Worm (Caenorhabditis elegans): ENCODE data around the gene pole-4.
A peak's percentile ranks its signal among the peaks of the same experiment; 100 is the strongest.

The pole-4 gene

ce11 chrII:14969320-14969950 lies at the start of gene pole-4, which contains the start of the genes nsun-5 and metl-2 (continued):
- TF ChIP-seq nhr-77 (tag; optimal IDR thresholded peaks at IDR 0.05) (peak; percentile 74), ceh-44 (GFP tag; IDR thresholded peaks at IDR 0.05) (no peak), spr-3 (GFP tag; optimal IDR thresholded peaks at IDR 0.05) (no peak), ZK546.5 (tag; optimal IDR thresholded peaks at IDR 0.05) (no peak), hif-1 (tag; optimal IDR thresholded peaks at IDR 0.05) (no peak), mdt-29 (GFP tag; IDR thresholded peaks at IDR 0.05) (no peak), nhr-237 (tag; optimal IDR thresholded peaks at IDR 0.05) (no peak), nhr-42 (GFP tag; IDR thresholded peaks at IDR 0.05) (no peak), nhr-6 (tag; optimal IDR thresholded peaks at IDR 0.05) (peak; percentile 39), mes-2 (tag; optimal IDR thresholded peaks at IDR 0.05; ENCODE audit: poor library complexity, severe bottlenecking) (peak; percentile 65), nhr-28 (tag; optimal IDR thresholded peaks at IDR 0.05) (peak; percentile 1), ztf-7 (tag; optimal IDR thresholded peaks at IDR 0.05) (no peak), lir-3 (tag; optimal IDR thresholded peaks at IDR 0.05) (no peak), mxl-2 (GFP tag; conservative IDR thresholded peaks at IDR 0.05) (no peak), ctbp-1 (GFP tag; IDR thresholded peaks at IDR 0.05) (0 out of 2 replicates have a peak, but pooled peaks have one; percentile 15), F37D6.2 (tag; optimal IDR thresholded peaks at IDR 0.05) (no peak), lsy-2 (tag; optimal IDR thresholded peaks at IDR 0.05) (peak in 1 of 2 experiments; percentile 77), zip-11 (GFP tag; IDR thresholded peaks at IDR 0.05) (no peak), sdz-12 (GFP tag; optimal IDR thresholded peaks at IDR 0.05) (no peak), nhr-10 (tag; optimal IDR thresholded peaks at IDR 0.05) (no peak), F49E8.2 (tag; optimal IDR thresholded peaks at IDR 0.05; ENCODE audit: borderline replicate concordance) (no peak), lin-38 (GFP tag; IDR thresholded peaks at IDR 0.05) (peak; percentile 92), ztf-11 (tag; optimal IDR thresholded peaks at IDR 0.05) (no peak), unc-130 (GFP tag; optimal IDR thresholded peaks at IDR 0.05) (no peak), Y5F2A.4 (GFP tag; optimal IDR thresholded peaks at IDR 0.05) (no peak), nhr-48 (tag; optimal IDR thresholded peaks at IDR 0.05) (no peak), Y105C5A.15 (GFP tag; IDR thresholded peaks at IDR 0.05) (no peak), arid-1 (GFP tag; conservative IDR thresholded peaks at IDR 0.05) (no peak), tag-97 (GFP tag; IDR thresholded peaks at IDR 0.05) (no peak), dpl-1 (GFP tag; optimal IDR thresholded peaks at IDR 0.05) (peak; percentile 81), lin-1 (GFP tag; IDR thresholded peaks at IDR 0.05) (no peak), madf-9 (GFP tag; conservative IDR thresholded peaks at IDR 0.05) (no peak), dve-1 (tag; optimal IDR thresholded peaks at IDR 0.05; ENCODE audit: insufficient read depth) (peak; percentile 23), D1046.2 (GFP tag; IDR thresholded peaks at IDR 0.05) (no peak), egl-27 (tag; optimal IDR thresholded peaks at IDR 0.05) (no peak), nhr-102 (tag; optimal IDR thresholded peaks at IDR 0.05) (no peak), aha-1 (tag) (peak; percentile 71), mxl-3 (GFP tag; optimal IDR thresholded peaks at IDR 0.05) (no peak), nhr-11 (tag; optimal IDR thresholded peaks at IDR 0.05) (no peak), lim-7 (GFP tag; IDR thresholded peaks at IDR 0.05) (no peak)

- TF ChIP-seq arid-1 (GFP tag; conservative IDR thresholded peaks at IDR 0.05): no peak
- TF ChIP-seq daf-12 (tag; optimal IDR thresholded peaks at IDR 0.05): no peak
- no peak for TF ChIP-seq dve-1 (tag; optimal IDR thresholded peaks at IDR 0.05; ENCODE audit: insufficient read depth)
- TF ChIP-seq daf-16 (GFP tag; optimal IDR thresholded peaks at IDR 0.05): no peak
- TF ChIP-seq daf-16 (tag; optimal IDR thresholded peaks at IDR 0.05): no peak
- TF ChIP-seq tra-1 (GFP tag; IDR thresholded peaks at IDR 0.05): no peak
- no peak for TF ChIP-seq set-16 (GFP tag; IDR thresholded peaks at IDR 0.05)
- no peak for TF ChIP-seq snpc-4 (tag; optimal IDR thresholded peaks at IDR 0.05)
- no peak for TF ChIP-seq php-3 (GFP tag; IDR thresholded peaks at IDR 0.05)
- TF ChIP-seq ztf-11 (tag; optimal IDR thresholded peaks at IDR 0.05): no peak
- TF ChIP-seq zag-1 (tag; optimal IDR thresholded peaks at IDR 0.05): no peak
- TF ChIP-seq snpc-1.2 (GFP tag; IDR thresholded peaks at IDR 0.05): no peak
- no peak for TF ChIP-seq spr-3 (GFP tag; optimal IDR thresholded peaks at IDR 0.05)
- no peak for TF ChIP-seq hlh-11 (tag; optimal IDR thresholded peaks at IDR 0.05)
- no peak for TF ChIP-seq lin-29 (GFP tag; IDR thresholded peaks at IDR 0.05)
- TF ChIP-seq lin-1 (GFP tag; IDR thresholded peaks at IDR 0.05): no peak
- no peak for TF ChIP-seq ces-1 (GFP tag; optimal IDR thresholded peaks at IDR 0.05)
- TF ChIP-seq R02D3.7 (tag; optimal IDR thresholded peaks at IDR 0.05): no peak
- no peak for TF ChIP-seq nhr-42 (GFP tag; IDR thresholded peaks at IDR 0.05)
Measured at ce11 chrII:15018923-15019322, 49.8 kb upstream of the pole-4 start, which contains the start of gene Y53F4B.12. TSS of gene Y53F4B.12 (plus strand) at chrII:15019223.

All from whole organism, L4 larva.